Worm (Caenorhabditis elegans): ENCODE data around the gene slc-36.3.

- no peak for TF ChIP-seq zag-1 (tag; optimal IDR thresholded peaks at IDR 0.05)
- no peak for TF ChIP-seq sptf-1 (tag; optimal IDR thresholded peaks at IDR 0.05)
- TF ChIP-seq alr-1 (tag; optimal IDR thresholded peaks at IDR 0.05; ENCODE audit: borderline replicate concordance) = no peak
- no peak for TF ChIP-seq ceh-8 (GFP tag; optimal IDR thresholded peaks at IDR 0.05)
- no peak for TF ChIP-seq ztf-4 (tag; optimal IDR thresholded peaks at IDR 0.05)
- TF ChIP-seq lin-13 (GFP tag; optimal IDR thresholded peaks at IDR 0.05) = no peak
- no peak for TF ChIP-seq nhr-11 (tag; optimal IDR thresholded peaks at IDR 0.05)
- TF ChIP-seq C16A3.4 (tag; optimal IDR thresholded peaks at IDR 0.05) = no peak
- no peak for TF ChIP-seq unc-62 (GFP tag; optimal IDR thresholded peaks at IDR 0.05)
- TF ChIP-seq nhr-237 (tag; optimal IDR thresholded peaks at IDR 0.05) = no peak
- no peak for TF ChIP-seq nhr-90 (tag; optimal IDR thresholded peaks at IDR 0.05; ENCODE audit: poor library complexity)
Observed at ce11 chrV:20547048-20547447, 3.1 kb upstream of the slc-36.3 start, which contains the start of gene Y38H6C.18.
